Fruit fly (Drosophila melanogaster) whole organism, embryonic: ENCODE data around the gene Lcp65Ag3.

ENCODE experiments used
- Blimp-1 ChIP-seq: fragments of 200-800 bp; sonication (Bioruptor generic); optimal IDR thresholded peaks from 3 replicates; lab custom pipeline; 2018; ENCODE audit warnings: missing biosample characterization, missing genetic modification characterization, mild to moderate bottlenecking, moderate library complexity, missing genetic modification reagents
- CG10274 ChIP-seq: fragments of 200-800 bp; sonication (Bioruptor generic); optimal IDR thresholded peaks from 3 replicates; lab custom pipeline; 2017; ENCODE audit warnings: missing biosample characterization, mild to moderate bottlenecking, missing genetic modification characterization
- CG10543 ChIP-seq: fragments of 200-800 bp; sonication (Bioruptor generic); optimal IDR thresholded peaks from 3 replicates; lab custom pipeline; 2017; ENCODE audit warnings: missing biosample characterization, mild to moderate bottlenecking, missing genetic modification characterization, moderate library complexity
- CG11247 ChIP-seq: fragments of 200-800 bp; sonication (Bioruptor generic); IDR thresholded peaks from 2 replicates; pipeline ENCODE4 v1.3.6; 2022; ENCODE audit warnings: missing biosample characterization, missing genetic modification characterization
- CG12769 ChIP-seq: fragments of 200-800 bp; sonication (Bioruptor generic); optimal IDR thresholded peaks from 2 replicates; lab custom pipeline; 2019; ENCODE audit warnings: missing biosample characterization, mild to moderate bottlenecking, missing genetic modification characterization, moderate library complexity
- CG13624 ChIP-seq: fragments of 200-800 bp; sonication (Bioruptor generic); optimal IDR thresholded peaks from 2 replicates; lab custom pipeline; 2016; ENCODE audit warnings: missing biosample characterization, missing genetic modification characterization
- CG15696 ChIP-seq: fragments of 200-800 bp; sonication (Bioruptor generic); optimal IDR thresholded peaks from 2 replicates; lab custom pipeline; 2019; ENCODE audit warnings: missing biosample characterization, mild to moderate bottlenecking, missing genetic modification characterization, moderate library complexity
- CG17568 ChIP-seq: fragments of 200-800 bp; sonication (Bioruptor generic); optimal IDR thresholded peaks from 2 replicates; lab custom pipeline; 2018; ENCODE audit warnings: missing biosample characterization, mild to moderate bottlenecking, missing genetic modification characterization, moderate library complexity
- CG1792 ChIP-seq: fragments of 200-800 bp; sonication (Bioruptor generic); optimal IDR thresholded peaks from 2 replicates; lab custom pipeline; 2016; ENCODE audit warnings: missing biosample characterization, missing genetic modification characterization
- CG2120 ChIP-seq: fragments of 200-800 bp; sonication (Bioruptor generic); optimal IDR thresholded peaks from 3 replicates; lab custom pipeline; 2016; ENCODE audit warnings: missing biosample characterization, missing genetic modification characterization
- CG31441 ChIP-seq: fragments of 200-800 bp; sonication (Bioruptor generic); IDR thresholded peaks from 2 replicates; pipeline ENCODE4 v1.3.6; 2022; ENCODE audit warnings: missing biosample characterization, missing genetic modification characterization
- CG32767 ChIP-seq: fragments of 200-800 bp; sonication (Bioruptor generic); IDR thresholded peaks from 2 replicates; pipeline ENCODE4 v1.3.6; 2022; ENCODE audit warnings: missing biosample characterization, missing genetic modification characterization
- CG33213 ChIP-seq: fragments of 200-800 bp; sonication (Bioruptor generic); optimal IDR thresholded peaks from 3 replicates; lab custom pipeline; 2016; ENCODE audit warnings: missing biosample characterization, missing genetic modification characterization
- CG34224 ChIP-seq: fragments of 200-800 bp; sonication (Bioruptor generic); IDR thresholded peaks from 3 replicates; pipeline ENCODE4 v1.3.6; 2022; ENCODE audit warnings: missing biosample characterization, missing genetic modification characterization; ENCODE audit not compliant: partially characterized antibody
- CG7745 ChIP-seq: fragments of 200-800 bp; sonication (Bioruptor generic); optimal IDR thresholded peaks from 2 replicates; lab custom pipeline; 2018; ENCODE audit warnings: missing biosample characterization, mild to moderate bottlenecking, missing genetic modification characterization, moderate library complexity
- CG8359 ChIP-seq: fragments of 200-800 bp; sonication (Bioruptor generic); optimal IDR thresholded peaks from 2 replicates; lab custom pipeline; 2017; ENCODE audit warnings: missing biosample characterization, mild to moderate bottlenecking, missing genetic modification characterization, borderline replicate concordance
- CG8924 ChIP-seq: fragments of 200-800 bp; optimal IDR thresholded peaks from 3 replicates; lab custom pipeline; 2019; ENCODE audit warnings: missing biosample characterization, mild to moderate bottlenecking, missing genetic modification characterization, moderate library complexity
- CG9437 ChIP-seq: fragments of 200-800 bp; sonication (Bioruptor generic); optimal IDR thresholded peaks from 2 replicates; lab custom pipeline; 2018; ENCODE audit warnings: missing biosample characterization, mild to moderate bottlenecking, missing genetic modification characterization
- CG9727 ChIP-seq: fragments of 200-800 bp; sonication (Bioruptor generic); optimal IDR thresholded peaks from 3 replicates; lab custom pipeline; 2017; ENCODE audit warnings: missing biosample characterization, mild to moderate bottlenecking, missing genetic modification characterization
- D19A ChIP-seq: fragments of 200-800 bp; optimal IDR thresholded peaks from 3 replicates; lab custom pipeline; 2019; ENCODE audit warnings: missing biosample characterization, mild to moderate bottlenecking, missing genetic modification characterization, moderate library complexity
- ERR ChIP-seq: fragments of 200-800 bp; sonication (Bioruptor generic); optimal IDR thresholded peaks from 2 replicates; lab custom pipeline; 2016; ENCODE audit warnings: missing biosample characterization, missing genetic modification characterization
- Fer1 ChIP-seq: fragments of 200-800 bp; sonication (Bioruptor generic); optimal IDR thresholded peaks from 2 replicates; lab custom pipeline; 2017; ENCODE audit warnings: missing biosample characterization, mild to moderate bottlenecking, missing genetic modification characterization
- Fer2 ChIP-seq: fragments of 200-800 bp; sonication (Bioruptor generic); optimal IDR thresholded peaks from 2 replicates; lab custom pipeline; 2018; ENCODE audit warnings: missing biosample characterization, mild to moderate bottlenecking, missing genetic modification characterization, moderate library complexity
- Hr39 ChIP-seq: fragments of >200 bp; optimal IDR thresholded peaks from 2 replicates; lab custom pipeline; 2017
- Max ChIP-seq: fragments of 200-800 bp; sonication (Bioruptor generic); optimal IDR thresholded peaks from 2 replicates; lab custom pipeline; 2016; ENCODE audit warnings: missing biosample characterization, mild to moderate bottlenecking, missing genetic modification characterization
- Myb ChIP-seq: fragments of 200-800 bp; sonication (Bioruptor generic); optimal IDR thresholded peaks from 2 replicates; lab custom pipeline; 2016; ENCODE audit warnings: missing biosample characterization, missing genetic modification characterization
- NFAT ChIP-seq: fragments of 200-800 bp; sonication (Bioruptor generic); IDR thresholded peaks from 2 replicates; pipeline ENCODE4 v1.3.6; 2022; ENCODE audit warnings: missing biosample characterization, missing genetic modification characterization
- Neu2 ChIP-seq: fragments of 200-800 bp; sonication (Bioruptor generic); optimal IDR thresholded peaks from 3 replicates; lab custom pipeline; 2016; ENCODE audit warnings: missing biosample characterization, missing genetic modification characterization, borderline replicate concordance
- Nf-YC ChIP-seq: fragments of 200-800 bp; optimal IDR thresholded peaks from 3 replicates; lab custom pipeline; 2019; ENCODE audit warnings: missing biosample characterization, mild to moderate bottlenecking, missing genetic modification characterization, moderate library complexity
- NfI ChIP-seq: fragments of 200-800 bp; sonication (Bioruptor generic); optimal IDR thresholded peaks from 3 replicates; lab custom pipeline; 2018; ENCODE audit warnings: missing biosample characterization, mild to moderate bottlenecking, missing genetic modification characterization, moderate library complexity
- Sox100B ChIP-seq: fragments of 200-800 bp; sonication (Bioruptor generic); optimal IDR thresholded peaks from 3 replicates; lab custom pipeline; 2018; ENCODE audit warnings: missing biosample characterization, mild to moderate bottlenecking, missing genetic modification characterization
- Sox102F ChIP-seq: fragments of 200-800 bp; sonication (Bioruptor generic); optimal IDR thresholded peaks from 2 replicates; lab custom pipeline; 2018; ENCODE audit warnings: missing biosample characterization, mild to moderate bottlenecking, missing genetic modification characterization, moderate library complexity
- Xrp1 ChIP-seq: fragments of 200-800 bp; sonication (Bioruptor generic); IDR thresholded peaks from 2 replicates; pipeline ENCODE4 v1.3.6; 2022; ENCODE audit warnings: missing biosample characterization, missing genetic modification characterization
- aop ChIP-seq: fragments of 200-800 bp; sonication (Bioruptor generic); IDR thresholded peaks from 2 replicates; pipeline ENCODE4 v1.3.6; 2022; ENCODE audit warnings: missing biosample characterization, missing genetic modification characterization
- ap ChIP-seq: fragments of 200-800 bp; sonication (Bioruptor generic); IDR thresholded peaks from 2 replicates; pipeline ENCODE4 v1.3.6; 2022; ENCODE audit warnings: missing biosample characterization, missing genetic modification characterization
- az2 ChIP-seq: fragments of 200-800 bp; sonication (Bioruptor generic); optimal IDR thresholded peaks from 3 replicates; lab custom pipeline; 2016; ENCODE audit warnings: missing biosample characterization, missing genetic modification characterization
- br ChIP-seq: fragments of >200 bp; optimal IDR thresholded peaks from 2 replicates; lab custom pipeline; 2017
- cato ChIP-seq: fragments of 200-800 bp; sonication (Bioruptor generic); optimal IDR thresholded peaks from 2 replicates; lab custom pipeline; 2016; ENCODE audit warnings: missing biosample characterization, missing genetic modification characterization, borderline replicate concordance
- corto ChIP-seq: fragments of 200-800 bp; sonication (Bioruptor generic); optimal IDR thresholded peaks from 2 replicates; lab custom pipeline; 2016; ENCODE audit warnings: missing biosample characterization, mild to moderate bottlenecking, missing genetic modification characterization, moderate library complexity
- fd64A ChIP-seq: fragments of 200-800 bp; sonication (Bioruptor generic); optimal IDR thresholded peaks from 3 replicates; lab custom pipeline; 2018; ENCODE audit warnings: missing biosample characterization, mild to moderate bottlenecking, missing genetic modification characterization
- h ChIP-seq: fragments of >200 bp; optimal IDR thresholded peaks from 2 replicates; lab custom pipeline; 2017
- lilli ChIP-seq: fragments of 200-800 bp; sonication (Bioruptor generic); optimal IDR thresholded peaks from 3 replicates; lab custom pipeline; 2016; ENCODE audit warnings: missing biosample characterization, missing genetic modification characterization
- maf-S ChIP-seq: fragments of 200-800 bp; sonication (Bioruptor generic); optimal IDR thresholded peaks from 2 replicates; lab custom pipeline; 2016; ENCODE audit warnings: missing biosample characterization, missing genetic modification characterization
- nau ChIP-seq: fragments of 200-800 bp; sonication (Bioruptor generic); optimal IDR thresholded peaks from 3 replicates; lab custom pipeline; 2017; ENCODE audit warnings: missing biosample characterization, mild to moderate bottlenecking, missing genetic modification characterization, missing genetic modification reagents
- nerfin-1 ChIP-seq: fragments of 200-800 bp; sonication (Bioruptor generic); optimal IDR thresholded peaks from 3 replicates; lab custom pipeline; 2019; ENCODE audit warnings: missing biosample characterization, mild to moderate bottlenecking, missing genetic modification characterization, moderate library complexity
- pho ChIP-seq: fragments of 200-800 bp; sonication (Bioruptor generic); optimal IDR thresholded peaks from 2 replicates; lab custom pipeline; 2016; ENCODE audit warnings: missing biosample characterization, missing genetic modification characterization
- salm ChIP-seq: fragments of 200-800 bp; sonication (Bioruptor generic); optimal IDR thresholded peaks from 2 replicates; lab custom pipeline; 2018; ENCODE audit warnings: missing biosample characterization, mild to moderate bottlenecking, missing genetic modification characterization
- sens-2 ChIP-seq: fragments of 200-800 bp; sonication (Bioruptor generic); IDR thresholded peaks from 2 replicates; pipeline ENCODE4 v1.3.6; 2022; ENCODE audit warnings: missing biosample characterization, missing genetic modification characterization
- seq ChIP-seq: fragments of 200-800 bp; sonication (Bioruptor generic); IDR thresholded peaks from 2 replicates; pipeline ENCODE4 v1.3.6; 2022; ENCODE audit warnings: missing biosample characterization, missing genetic modification characterization
- tap ChIP-seq: fragments of 200-800 bp; optimal IDR thresholded peaks from 3 replicates; lab custom pipeline; 2019; ENCODE audit warnings: missing biosample characterization, mild to moderate bottlenecking, missing genetic modification characterization, moderate library complexity
- usp ChIP-seq: fragments of >200 bp; optimal IDR thresholded peaks from 2 replicates; lab custom pipeline; 2017; ENCODE audit warnings: missing biosample characterization, missing genetic modification characterization
- wek ChIP-seq: fragments of 200-800 bp; sonication (Bioruptor generic); optimal IDR thresholded peaks from 3 replicates; lab custom pipeline; 2018; ENCODE audit warnings: missing biosample characterization, mild to moderate bottlenecking, missing genetic modification characterization, moderate library complexity
- zf30C ChIP-seq: fragments of 200-800 bp; sonication (Bioruptor generic); optimal IDR thresholded peaks from 3 replicates; lab custom pipeline; 2018; ENCODE audit warnings: missing biosample characterization, mild to moderate bottlenecking, missing genetic modification characterization

Lcp65Ag3 gene

dm6 chr3L:6085157-6085556, 45.6 kb downstream of the Lcp65Ag3 start (continued):
- TF ChIP-seq CG8359 (GFP tag; lab: Kevin White, UChicago) (no peak), corto (GFP tag; lab: Kevin White, UChicago) (no peak), CG1792 (GFP tag; lab: Kevin White, UChicago) (no peak), CG34224 (GFP tag; lab: Robert Waterston, UW) (no peak), Xrp1 (GFP tag; lab: Robert Waterston, UW) (0 out of 2 replicates have a peak, but pooled peaks have one; percentile 23), CG10274 (GFP tag; lab: Kevin White, UChicago) (no peak), ERR (GFP tag; lab: Kevin White, UChicago) (no peak), CG15696 (no peak), seq (GFP tag; lab: Robert Waterston, UW) (no peak), CG10543 (GFP tag; lab: Kevin White, UChicago) (no peak), CG12769 (no peak), Myb (GFP tag; lab: Kevin White, UChicago) (no peak), CG31441 (GFP tag; lab: Robert Waterston, UW) (peak; percentile 55; the same call in 1 of the 2 replicates), Fer1 (GFP tag; lab: Kevin White, UChicago) (peak; percentile 52), wek (GFP tag; lab: Kevin White, UChicago) (no peak), pho (no peak), Max (GFP tag; lab: Kevin White, UChicago) (no peak), Sox100B (peak; percentile 50), D19A (tag; lab: Kevin White, UChicago) (peak; percentile 50), CG11247 (GFP tag; lab: Robert Waterston, UW) (no peak), Hr39 (lab: Kevin White, UChicago) (no peak), salm (tag; lab: Kevin White, UChicago) (no peak), aop (GFP tag; lab: Robert Waterston, UW) (no peak), lilli (GFP tag; lab: Kevin White, UChicago) (no peak), CG9727 (GFP tag; lab: Kevin White, UChicago) (peak; percentile 28), maf-S (GFP tag; lab: Kevin White, UChicago) (no peak), CG17568 (GFP tag; lab: Kevin White, UChicago) (no peak), ap (GFP tag; lab: Robert Waterston, UW) (no peak), Blimp-1 (GFP tag; lab: Kevin White, UChicago) (peak; percentile 42), cato (no peak), h (lab: Kevin White, UChicago) (no peak), nau (GFP tag; lab: Kevin White, UChicago) (no peak), CG13624 (GFP tag; lab: Kevin White, UChicago) (no peak), CG7745 (no peak), Nf-YC (no peak), Sox102F (GFP tag; lab: Kevin White, UChicago) (peak; percentile 24), usp (no peak), CG33213 (GFP tag; lab: Kevin White, UChicago) (no peak), az2 (GFP tag; lab: Kevin White, UChicago) (peak; percentile 13), Fer2 (no peak), CG32767 (GFP tag; lab: Robert Waterston, UW) (no peak), nerfin-1 (tag; lab: Kevin White, UChicago) (no peak), NFAT (no peak), tap (tag; lab: Kevin White, UChicago) (no peak), sens-2 (GFP tag; lab: Robert Waterston, UW) (no peak), NfI (peak; percentile 16), Neu2 (GFP tag; lab: Kevin White, UChicago) (no peak), CG8924 (tag; lab: Kevin White, UChicago) (peak; percentile 41), fd64A (GFP tag; lab: Kevin White, UChicago) (no peak), zf30C (GFP tag; lab: Kevin White, UChicago) (no peak), CG9437 (GFP tag; lab: Kevin White, UChicago) (no peak), CG2120 (GFP tag; lab: Kevin White, UChicago) (no peak), br (lab: Kevin White, UChicago) (no peak)
